Fruit fly (Drosophila melanogaster) whole organism, prepupa: Measurements from ENCODE around the gene dos.
A peak's percentile ranks its signal among the peaks of the same experiment; 100 is the strongest.

Experiments
- Blimp-1 ChIP-seq: fragments of 200-800 bp; sonication (Bioruptor generic); optimal IDR thresholded peaks from 3 replicates; lab custom pipeline; 2017; ENCODE audit warnings: missing biosample characterization, missing genetic modification characterization, mild to moderate bottlenecking, moderate library complexity, missing genetic modification reagents
- CG10631 ChIP-seq: fragments of 200-800 bp; sonication (Bioruptor generic); optimal IDR thresholded peaks from 2 replicates; lab custom pipeline; 2016; ENCODE audit warnings: missing biosample characterization, missing genetic modification characterization
- CG10669 ChIP-seq: fragments of 200-800 bp; sonication (Bioruptor generic); optimal IDR thresholded peaks from 3 replicates; lab custom pipeline; 2018; ENCODE audit warnings: missing biosample characterization, mild to moderate bottlenecking, missing genetic modification characterization, moderate library complexity
- CG11294 ChIP-seq: fragments of 200-800 bp; sonication (Bioruptor generic); IDR thresholded peaks from 2 replicates; pipeline ENCODE4 v1.3.6; 2022; ENCODE audit warnings: missing biosample characterization, missing genetic modification characterization
- CG11762 ChIP-seq: fragments of 200-800 bp; sonication (Bioruptor generic); optimal IDR thresholded peaks from 3 replicates; lab custom pipeline; 2016; ENCODE audit warnings: missing biosample characterization, missing genetic modification characterization; ENCODE audit not compliant: insufficient read depth
- CG11902 ChIP-seq: fragments of 200-800 bp; sonication (Bioruptor generic); optimal IDR thresholded peaks from 3 replicates; lab custom pipeline; 2016; ENCODE audit warnings: missing biosample characterization, missing genetic modification characterization
- CG15336 ChIP-seq: fragments of 200-800 bp; sonication (Bioruptor generic); IDR thresholded peaks from 2 replicates; pipeline ENCODE4 v1.3.6; 2022; ENCODE audit warnings: missing biosample characterization, missing genetic modification characterization
- CG1621 ChIP-seq: fragments of 200-800 bp; sonication (Bioruptor generic); optimal IDR thresholded peaks from 3 replicates; lab custom pipeline; 2018; ENCODE audit warnings: missing biosample characterization, mild to moderate bottlenecking, missing genetic modification characterization
- CG16779 ChIP-seq: fragments of 200-800 bp; sonication (Bioruptor generic); optimal IDR thresholded peaks from 3 replicates; lab custom pipeline; 2017; ENCODE audit warnings: missing biosample characterization, mild to moderate bottlenecking, missing genetic modification characterization
- CG3032 ChIP-seq: fragments of 200-800 bp; optimal IDR thresholded peaks from 2 replicates; lab custom pipeline; 2019; ENCODE audit warnings: missing biosample characterization, mild to moderate bottlenecking, missing genetic modification characterization, moderate library complexity
- CG31627 ChIP-seq: fragments of 200-800 bp; sonication (Bioruptor generic); optimal IDR thresholded peaks from 3 replicates; lab custom pipeline; 2016; ENCODE audit warnings: missing biosample characterization, missing genetic modification characterization
- CG32006 ChIP-seq: fragments of 200-800 bp; sonication (Bioruptor generic); optimal IDR thresholded peaks from 3 replicates; lab custom pipeline; 2017; ENCODE audit warnings: missing biosample characterization, mild to moderate bottlenecking, missing genetic modification characterization
- CG34406 ChIP-seq: fragments of 200-800 bp; sonication (Bioruptor generic); optimal IDR thresholded peaks from 3 replicates; lab custom pipeline; 2016; ENCODE audit warnings: missing biosample characterization, missing genetic modification characterization
- CG3919 ChIP-seq: fragments of 200-800 bp; sonication (Bioruptor generic); optimal IDR thresholded peaks from 3 replicates; lab custom pipeline; 2016; ENCODE audit warnings: missing biosample characterization, missing genetic modification characterization
- CG4318 ChIP-seq: fragments of 200-800 bp; sonication (Bioruptor generic); optimal IDR thresholded peaks from 3 replicates; lab custom pipeline; 2017; ENCODE audit warnings: missing biosample characterization, mild to moderate bottlenecking, missing genetic modification characterization
- CG6163 ChIP-seq: fragments of 200-800 bp; sonication (Bioruptor generic); IDR thresholded peaks from 3 replicates; pipeline ENCODE4 v1.3.6; 2022; ENCODE audit warnings: missing biosample characterization, missing genetic modification characterization
- CG6276 ChIP-seq: fragments of 200-800 bp; sonication (Bioruptor generic); optimal IDR thresholded peaks from 2 replicates; lab custom pipeline; 2017; ENCODE audit warnings: missing biosample characterization, mild to moderate bottlenecking, missing genetic modification characterization
- CG6792 ChIP-seq: fragments of 200-800 bp; sonication (Bioruptor generic); optimal IDR thresholded peaks from 3 replicates; lab custom pipeline; 2016; ENCODE audit warnings: missing biosample characterization, missing genetic modification characterization
- CG6808 ChIP-seq: fragments of 200-800 bp; sonication (Bioruptor generic); optimal IDR thresholded peaks from 3 replicates; lab custom pipeline; 2017; ENCODE audit warnings: missing biosample characterization, missing genetic modification characterization, mild to moderate bottlenecking, moderate library complexity, missing genetic modification reagents
- CG8119 ChIP-seq: fragments of 200-800 bp; sonication (Bioruptor generic); IDR thresholded peaks from 3 replicates; pipeline ENCODE4 v1.3.6; 2022; ENCODE audit warnings: missing biosample characterization, missing genetic modification characterization
- CG8319 ChIP-seq: fragments of 200-800 bp; sonication (Bioruptor generic); optimal IDR thresholded peaks from 3 replicates; lab custom pipeline; 2016; ENCODE audit warnings: missing biosample characterization, missing genetic modification characterization
- CG8632 ChIP-seq: fragments of 200-800 bp; sonication (Bioruptor generic); optimal IDR thresholded peaks from 3 replicates; lab custom pipeline; 2016; ENCODE audit warnings: missing biosample characterization, missing genetic modification characterization
- CG9139 ChIP-seq: fragments of 200-800 bp; sonication (Bioruptor generic); optimal IDR thresholded peaks from 3 replicates; lab custom pipeline; 2017; ENCODE audit warnings: missing biosample characterization, mild to moderate bottlenecking, missing genetic modification characterization
- Eip75B ChIP-seq: fragments of 200-800 bp; sonication (Bioruptor generic); optimal IDR thresholded peaks from 3 replicates; lab custom pipeline; 2016; ENCODE audit warnings: missing biosample characterization, missing genetic modification characterization
- Ets21C ChIP-seq: fragments of 200-800 bp; sonication (Bioruptor generic); optimal IDR thresholded peaks from 3 replicates; lab custom pipeline; 2016; ENCODE audit warnings: missing biosample characterization, missing genetic modification characterization
- Ets96B ChIP-seq: fragments of 200-800 bp; optimal IDR thresholded peaks from 2 replicates; lab custom pipeline; 2019; ENCODE audit warnings: missing biosample characterization, mild to moderate bottlenecking, missing genetic modification characterization, moderate library complexity
- Gug ChIP-seq: fragments of 200-800 bp; sonication (Bioruptor generic); IDR thresholded peaks from 2 replicates; pipeline ENCODE4 v1.3.6; 2022; ENCODE audit warnings: missing biosample characterization, missing genetic modification characterization
- Hr38 ChIP-seq: sonication (Bioruptor generic); optimal IDR thresholded peaks from 2 replicates; lab custom pipeline; 2016; ENCODE audit warnings: missing biosample characterization, missing genetic modification characterization
- Hr4 ChIP-seq: fragments of 200-800 bp; sonication (Bioruptor generic); optimal IDR thresholded peaks from 3 replicates; lab custom pipeline; 2016; ENCODE audit warnings: missing biosample characterization, missing genetic modification characterization
- Met ChIP-seq: fragments of 200-800 bp; sonication (Bioruptor generic); optimal IDR thresholded peaks from 3 replicates; lab custom pipeline; 2016; ENCODE audit warnings: missing biosample characterization, missing genetic modification characterization
- OdsH ChIP-seq: fragments of 200-800 bp; sonication (Bioruptor generic); optimal IDR thresholded peaks from 3 replicates; lab custom pipeline; 2016; ENCODE audit warnings: missing biosample characterization, missing genetic modification characterization
- Smox ChIP-seq: fragments of 200-800 bp; sonication (Bioruptor generic); optimal IDR thresholded peaks from 3 replicates; lab custom pipeline; 2016; ENCODE audit warnings: missing biosample characterization, missing genetic modification characterization
- Sox102F ChIP-seq: fragments of 200-800 bp; sonication (Bioruptor generic); optimal IDR thresholded peaks from 2 replicates; lab custom pipeline; 2016; ENCODE audit warnings: missing biosample characterization, mild to moderate bottlenecking, missing genetic modification characterization
- achi ChIP-seq: fragments of 200-800 bp; sonication (Bioruptor generic); optimal IDR thresholded peaks from 3 replicates; lab custom pipeline; 2016; ENCODE audit warnings: missing biosample characterization, missing genetic modification characterization
- acj6 ChIP-seq: fragments of 200-800 bp; sonication (Bioruptor generic); optimal IDR thresholded peaks from 3 replicates; lab custom pipeline; 2016; ENCODE audit warnings: missing biosample characterization, missing genetic modification characterization
- cyc ChIP-seq: fragments of 200-800 bp; sonication (Bioruptor generic); optimal IDR thresholded peaks from 3 replicates; lab custom pipeline; 2016; ENCODE audit warnings: missing biosample characterization, missing genetic modification characterization
- dsx ChIP-seq: fragments of 200-800 bp; optimal IDR thresholded peaks from 3 replicates; lab custom pipeline; 2019; ENCODE audit warnings: missing biosample characterization, mild to moderate bottlenecking, missing genetic modification characterization, moderate library complexity; ENCODE audit not compliant: poor library complexity, severe bottlenecking
- eg ChIP-seq: fragments of 200-800 bp; sonication (Bioruptor generic); IDR thresholded peaks from 3 replicates; pipeline ENCODE4 v1.3.6; 2022; ENCODE audit warnings: missing biosample characterization, missing genetic modification characterization
- esn ChIP-seq: fragments of 200-800 bp; sonication (Bioruptor generic); optimal IDR thresholded peaks from 2 replicates; lab custom pipeline; 2016; ENCODE audit warnings: missing biosample characterization, mild to moderate bottlenecking, missing genetic modification characterization, moderate library complexity
- fd85E ChIP-seq: fragments of 200-800 bp; sonication (Bioruptor generic); optimal IDR thresholded peaks from 3 replicates; lab custom pipeline; 2016; ENCODE audit warnings: missing biosample characterization, missing genetic modification characterization
- fkh ChIP-seq: fragments of 200-800 bp; sonication (Bioruptor generic); optimal IDR thresholded peaks from 3 replicates; lab custom pipeline; 2017; ENCODE audit warnings: missing biosample characterization, mild to moderate bottlenecking, missing genetic modification characterization, moderate library complexity
- net ChIP-seq: fragments of 200-800 bp; sonication (Bioruptor generic); optimal IDR thresholded peaks from 3 replicates; lab custom pipeline; 2016; ENCODE audit warnings: missing biosample characterization, missing genetic modification characterization
- pdm3 ChIP-seq: fragments of 200-800 bp; sonication (Bioruptor generic); optimal IDR thresholded peaks from 3 replicates; lab custom pipeline; 2016; ENCODE audit warnings: missing biosample characterization, missing genetic modification characterization
- salr ChIP-seq, 2 experiments: fragments of 200-800 bp; sonication (Bioruptor generic); optimal IDR thresholded peaks; 3 replicates each; lab custom pipeline; 2016 to 2018; ENCODE audit warnings: missing biosample characterization in 2 of 2, missing genetic modification characterization in 2 of 2, mild to moderate bottlenecking in 1 of 2
- spab ChIP-seq: fragments of 200-800 bp; sonication (Bioruptor generic); optimal IDR thresholded peaks from 2 replicates; lab custom pipeline; 2017; ENCODE audit warnings: missing biosample characterization, mild to moderate bottlenecking, missing genetic modification characterization, missing genetic modification reagents
- ss ChIP-seq, 2 experiments: fragments of 200-800 bp; sonication (Bioruptor generic); optimal IDR thresholded peaks; 2 replicates in 1 of 2; 3 replicates in 1 of 2; lab custom pipeline; 2017 to 2018; ENCODE audit warnings: mild to moderate bottlenecking in 2 of 2, missing biosample characterization in 2 of 2, missing genetic modification characterization in 2 of 2, moderate library complexity in 1 of 2
- svp ChIP-seq: fragments of 200-800 bp; sonication (Bioruptor generic); peaks from one replicate; lab custom pipeline; 2016; ENCODE audit warnings: missing biosample characterization, missing genetic modification characterization
- topi ChIP-seq: fragments of 200-800 bp; sonication (Bioruptor generic); optimal IDR thresholded peaks from 3 replicates; lab custom pipeline; 2016; ENCODE audit warnings: missing biosample characterization, missing genetic modification characterization

The dos gene

dm6 chr3L:2545913-2546312 lies 43.3 kb upstream of the dos start:
- TF ChIP-seq fkh (GFP tag; lab: Kevin White, UChicago) (peak; percentile 27), ss (GFP tag; optimal IDR thresholded peaks at IDR 0.05; lab: Kevin White, UChicago) (peak in 1 of 2 experiments; percentile 35), Blimp-1 (GFP tag; lab: Kevin White, UChicago) (peak; percentile 31), CG11762 (GFP tag; lab: Kevin White, UChicago) (no peak)
- TF ChIP-seq, all 60 proteins: peak for 3

- TF ChIP-seq Ets21C (GFP tag; lab: Kevin White, UChicago) (no peak), esn (GFP tag; lab: Kevin White, UChicago) (peak; percentile 41), Met (GFP tag; lab: Kevin White, UChicago) (peak; percentile 57), CG15336 (GFP tag; lab: Robert Waterston, UW) (peak; percentile 26; the same call in 1 of the 2 replicates), Gug (GFP tag; lab: Robert Waterston, UW) (no peak), spab (peak; percentile 56), CG8632 (peak; percentile 6), Smox (GFP tag; lab: Kevin White, UChicago) (peak; percentile 19), CG6792 (GFP tag; lab: Kevin White, UChicago) (peak; percentile 25), dsx (peak; percentile 25), CG1621 (tag; lab: Kevin White, UChicago) (peak; percentile 25), topi (GFP tag; lab: Kevin White, UChicago) (peak; percentile 67), CG6163 (GFP tag; lab: Robert Waterston, UW) (peak; percentile 61; the same call in 2 of the 3 replicates), Eip75B (GFP tag; lab: Kevin White, UChicago) (peak; percentile 17), CG10669 (GFP tag; lab: Kevin White, UChicago) (peak; percentile 69), pdm3 (GFP tag; lab: Kevin White, UChicago) (peak; percentile 46), Sox102F (GFP tag; lab: Kevin White, UChicago) (peak; percentile 1), CG3032 (tag; lab: Kevin White, UChicago) (peak; percentile 41), CG11294 (no peak), fkh (GFP tag; lab: Kevin White, UChicago) (no peak), OdsH (GFP tag; lab: Kevin White, UChicago) (peak; percentile 35), CG11902 (peak; percentile 36), achi (GFP tag; lab: Kevin White, UChicago) (peak; percentile 4), CG8119 (GFP tag; lab: Robert Waterston, UW) (0 out of 3 replicates have a peak, but pooled peaks have one; percentile 18), net (no peak), CG4318 (GFP tag; lab: Kevin White, UChicago) (no peak), Ets96B (tag; lab: Kevin White, UChicago) (peak; percentile 73), CG34406 (GFP tag; lab: Kevin White, UChicago) (peak; percentile 10), CG6808 (GFP tag; lab: Kevin White, UChicago) (peak; percentile 68), CG3919 (GFP tag; lab: Kevin White, UChicago) (peak; percentile 74), CG16779 (no peak), CG9139 (GFP tag; lab: Kevin White, UChicago) (peak; percentile 59), CG31627 (GFP tag; lab: Kevin White, UChicago) (peak; percentile 34), acj6 (GFP tag; lab: Kevin White, UChicago) (peak; percentile 37), CG32006 (GFP tag; lab: Kevin White, UChicago) (peak; percentile 46), cyc (GFP tag; lab: Kevin White, UChicago) (peak; percentile 60), salr (GFP tag; optimal IDR thresholded peaks at IDR 0.05; lab: Kevin White, UChicago) (peak; percentile 8 to 33), svp (GFP tag; lab: Kevin White, UChicago) (no peak), Hr38 (GFP tag; lab: Kevin White, UChicago) (no peak), CG6276 (GFP tag; lab: Kevin White, UChicago) (peak; percentile 38), eg (0 out of 3 replicates have a peak, but pooled peaks have one; percentile 37), fd85E (GFP tag; lab: Kevin White, UChicago) (no peak), CG8319 (GFP tag; lab: Kevin White, UChicago) (no peak), ss (GFP tag; optimal IDR thresholded peaks at IDR 0.05; lab: Kevin White, UChicago) (peak; percentile 34 to 61), CG10631 (peak; percentile 47), Blimp-1 (GFP tag; lab: Kevin White, UChicago) (no peak), CG11762 (GFP tag; lab: Kevin White, UChicago) (peak; percentile 58), Hr4 (GFP tag; lab: Kevin White, UChicago) (peak; percentile 24)
These were observed 40.3 kb upstream of the dos start for dm6 chr3L:2548932-2549331.
